Worm (Caenorhabditis elegans): Measurements from ENCODE around the gene asg-2.
A peak's percentile ranks its signal among the peaks of the same experiment; 100 is the strongest.

Gene asg-2

DNA sequence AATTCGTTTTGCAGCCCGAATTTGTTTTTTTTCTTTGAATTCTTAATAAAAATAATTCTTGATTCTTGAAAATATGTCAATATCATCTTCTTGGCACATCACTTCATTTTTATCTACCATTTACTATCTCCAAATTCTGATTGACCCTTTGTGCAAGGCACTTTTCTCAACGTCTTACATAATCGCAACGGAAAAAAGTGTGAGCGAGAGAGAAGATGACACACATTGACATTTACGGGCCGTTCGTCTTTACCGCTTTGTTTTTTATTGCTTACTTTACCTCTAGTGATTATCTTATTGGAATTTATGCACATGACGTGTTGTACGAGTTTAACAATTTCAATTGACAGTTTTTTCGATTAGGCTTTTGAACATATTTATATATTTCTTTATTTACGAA is 7.5 kb downstream of the asg-2 start:
- TF ChIP-seq ceh-39 (tag; optimal IDR thresholded peaks at IDR 0.05) (no peak), sptf-1 (tag; optimal IDR thresholded peaks at IDR 0.05) (no peak), unc-120 (tag; optimal IDR thresholded peaks at IDR 0.05; ENCODE audit: poor library complexity, severe bottlenecking) (no peak), ham-2 (GFP tag; optimal IDR thresholded peaks at IDR 0.05) (no peak), blmp-1 (tag; optimal IDR thresholded peaks at IDR 0.05) (no peak), elt-1 (tag; optimal IDR thresholded peaks at IDR 0.05; ENCODE audit: borderline replicate concordance, insufficient read depth) (no peak), drap-1 (GFP tag; optimal IDR thresholded peaks at IDR 0.05) (no peak), ztf-11 (tag; optimal IDR thresholded peaks at IDR 0.05) (no peak), zip-8 (tag; optimal IDR thresholded peaks at IDR 0.05) (no peak), nhr-12 (tag; optimal IDR thresholded peaks at IDR 0.05) (no peak), mab-5 (tag; optimal IDR thresholded peaks at IDR 0.05) (no peak), elt-3 (tag; optimal IDR thresholded peaks at IDR 0.05) (no peak), lin-32 (GFP tag; optimal IDR thresholded peaks at IDR 0.05) (no peak), unc-62 (GFP tag; optimal IDR thresholded peaks at IDR 0.05) (no peak), nhr-237 (tag; optimal IDR thresholded peaks at IDR 0.05) (no peak), bed-3 (GFP tag; optimal IDR thresholded peaks at IDR 0.05) (no peak), sem-2 (GFP tag; optimal IDR thresholded peaks at IDR 0.05) (no peak), hlh-1 (tag; optimal IDR thresholded peaks at IDR 0.05) (no peak)

DNA sequence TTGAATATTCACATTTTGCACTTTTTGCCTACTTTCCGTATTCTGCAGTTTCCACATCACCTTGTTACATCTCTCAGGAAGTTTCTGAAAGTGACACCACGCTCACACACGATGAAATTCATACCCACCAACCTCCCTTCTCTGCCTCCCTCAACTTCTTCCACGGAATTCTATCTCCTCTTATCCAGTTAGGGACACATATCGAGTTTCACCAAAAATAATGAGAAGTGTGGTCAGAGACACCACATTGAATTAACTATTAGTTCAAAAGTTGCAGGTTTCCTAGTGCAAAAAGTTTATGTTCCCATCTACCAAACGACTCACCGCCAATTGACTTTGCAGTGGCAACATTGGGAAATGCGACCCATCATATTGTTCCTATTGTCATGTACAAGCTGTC is 9.4 kb downstream of the asg-2 start:
- TF ChIP-seq ces-1 (GFP tag; optimal IDR thresholded peaks at IDR 0.05) (peak; percentile 38), tbx-8 (GFP tag; optimal IDR thresholded peaks at IDR 0.05) (no peak), ceh-43 (GFP tag; optimal IDR thresholded peaks at IDR 0.05) (no peak)

DNA sequence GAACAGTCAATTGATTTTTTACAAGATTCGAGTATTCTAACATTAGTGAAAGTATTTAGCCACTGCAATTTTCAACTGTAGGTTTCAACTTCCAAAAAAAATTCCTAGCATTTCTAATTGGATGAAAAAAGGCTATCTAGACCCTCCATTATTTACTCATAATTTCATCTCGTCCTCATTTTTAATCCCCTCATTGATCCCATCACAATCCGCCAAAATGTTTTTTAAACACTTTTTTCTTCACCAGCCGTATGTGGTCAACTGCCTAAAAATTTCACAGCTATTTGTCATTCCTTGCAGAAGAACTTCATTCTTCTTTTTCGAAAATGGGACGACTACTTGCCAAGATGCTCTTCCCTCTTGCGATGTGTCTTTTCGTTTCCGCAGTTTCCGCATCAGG is 12.3 kb downstream of the asg-2 start, which contains the start of gene rig-3:
TSS of gene rig-3 (plus strand) at position 301 of the 400 bp plus-strand sequence.
- no peak for TF ChIP-seq drap-1 (GFP tag; optimal IDR thresholded peaks at IDR 0.05)
- no peak for TF ChIP-seq zip-8 (tag; optimal IDR thresholded peaks at IDR 0.05)
- no peak for TF ChIP-seq nhr-76 (tag; optimal IDR thresholded peaks at IDR 0.05)
- TF ChIP-seq unc-39 (tag; optimal IDR thresholded peaks at IDR 0.05): no peak
- TF ChIP-seq lsy-2 (tag; optimal IDR thresholded peaks at IDR 0.05): no peak
- TF ChIP-seq flh-1 (GFP tag; optimal IDR thresholded peaks at IDR 0.05): no peak
- no peak for TF ChIP-seq blmp-1 (tag; optimal IDR thresholded peaks at IDR 0.05)
- no peak for TF ChIP-seq hlh-1 (tag; optimal IDR thresholded peaks at IDR 0.05)

DNA sequence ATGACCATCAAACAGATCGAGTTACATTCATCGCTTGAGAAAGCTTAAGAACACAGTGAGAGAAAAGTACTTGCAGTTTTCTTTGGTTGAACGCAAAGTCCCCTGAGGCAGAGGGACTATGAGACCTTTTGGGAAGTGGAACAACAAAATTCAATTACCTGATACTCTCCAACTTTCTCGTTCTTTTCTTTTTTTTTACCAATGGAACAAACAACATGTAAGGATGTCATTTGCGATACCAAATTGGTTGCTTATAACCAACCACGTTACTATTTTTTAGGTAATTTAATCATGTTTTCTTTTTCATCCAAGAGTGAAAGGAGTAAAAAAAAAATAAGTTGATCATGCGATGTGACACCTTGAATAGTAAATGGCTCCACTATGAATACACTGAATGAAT is 15.7 kb downstream of the asg-2 start:
- TF ChIP-seq drap-1 (GFP tag; optimal IDR thresholded peaks at IDR 0.05) (no peak), ces-1 (GFP tag; optimal IDR thresholded peaks at IDR 0.05) (peak; percentile 67)

DNA sequence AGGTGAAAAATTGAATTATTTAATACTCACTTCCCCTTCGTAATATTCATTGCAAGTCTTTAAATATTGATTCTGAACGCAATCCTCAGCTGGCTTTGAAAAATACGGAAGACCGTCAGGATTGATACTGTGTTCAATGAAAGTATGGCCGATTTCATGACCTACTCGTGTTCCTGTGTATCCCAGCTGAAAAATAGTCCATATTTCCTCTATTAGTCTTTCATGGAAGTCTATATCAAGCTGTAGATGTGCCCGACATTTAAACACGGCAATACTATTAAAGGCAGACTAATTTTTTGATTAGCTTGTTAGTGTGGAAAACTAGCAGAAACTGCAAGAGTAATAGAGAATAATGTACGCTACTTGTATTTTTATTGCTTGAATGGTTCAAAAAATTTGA is 20.5 kb downstream of the asg-2 start:
- TF ChIP-seq ces-1 (GFP tag; optimal IDR thresholded peaks at IDR 0.05): no peak
- no peak for TF ChIP-seq ztf-11 (tag; optimal IDR thresholded peaks at IDR 0.05)
- no peak for TF ChIP-seq ceh-43 (GFP tag; optimal IDR thresholded peaks at IDR 0.05)
- no peak for TF ChIP-seq nhr-28 (tag; optimal IDR thresholded peaks at IDR 0.05)
- TF ChIP-seq cnd-1 (tag; optimal IDR thresholded peaks at IDR 0.05): no peak
- no peak for TF ChIP-seq lsy-2 (tag; optimal IDR thresholded peaks at IDR 0.05)
- TF ChIP-seq nhr-12 (tag; optimal IDR thresholded peaks at IDR 0.05): no peak
- TF ChIP-seq elt-1 (tag; optimal IDR thresholded peaks at IDR 0.05; ENCODE audit: borderline replicate concordance, insufficient read depth): no peak
- TF ChIP-seq lin-32 (GFP tag; optimal IDR thresholded peaks at IDR 0.05): no peak

DNA sequence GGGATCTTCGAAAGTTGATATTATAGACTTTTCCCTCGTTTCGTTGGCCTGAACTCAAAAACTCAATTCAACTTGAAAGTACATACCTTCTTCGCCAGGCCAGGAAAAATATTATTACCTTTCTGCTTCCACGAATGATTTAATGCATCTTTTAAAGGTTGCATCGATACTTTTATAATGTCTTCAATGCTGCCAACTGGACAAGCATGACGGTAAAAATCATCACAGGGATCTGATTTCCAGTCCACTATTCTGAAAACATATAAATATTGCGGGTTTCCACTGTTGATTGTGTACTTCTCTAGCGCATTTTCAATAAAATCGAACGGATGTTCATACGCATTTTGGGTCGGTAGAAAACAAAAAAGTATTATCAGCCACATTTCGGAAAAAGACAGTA is 22.0 kb downstream of the asg-2 start, which contains the start of gene nep-4:
TSS of gene nep-4 (minus strand) at position 393 of the 400 bp plus-strand sequence.
- no peak for TF ChIP-seq mls-2 (tag; optimal IDR thresholded peaks at IDR 0.05)
- TF ChIP-seq ceh-83 (GFP tag; optimal IDR thresholded peaks at IDR 0.05): no peak
- TF ChIP-seq nhr-76 (tag; optimal IDR thresholded peaks at IDR 0.05): no peak
- no peak for TF ChIP-seq blmp-1 (tag; optimal IDR thresholded peaks at IDR 0.05)

DNA sequence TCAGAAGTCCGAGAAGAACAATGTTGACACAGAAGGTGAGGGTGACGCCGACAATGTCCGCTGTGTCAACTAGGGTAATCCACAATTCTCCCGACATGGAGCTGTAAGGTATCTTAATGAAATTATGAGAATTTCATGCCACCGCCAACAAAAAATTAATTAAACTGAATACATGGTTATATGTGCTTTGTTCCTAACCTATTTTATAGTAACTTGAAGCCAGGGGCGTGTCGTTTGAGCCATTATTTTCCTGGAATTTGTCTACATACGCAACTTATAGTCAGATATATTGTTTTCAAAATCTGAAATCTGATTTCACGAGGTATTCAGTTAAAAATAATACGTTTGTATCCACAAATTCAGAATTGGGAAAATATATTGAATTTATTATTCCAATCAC is 24.8 kb downstream of the asg-2 start, which contains the start of gene odr-10:
TSS of gene odr-10 (minus strand) at position 101 of the 400 bp plus-strand sequence.
- no peak for TF ChIP-seq lin-13 (tag; optimal IDR thresholded peaks at IDR 0.05)
- no peak for TF ChIP-seq elt-1 (tag; optimal IDR thresholded peaks at IDR 0.05; ENCODE audit: borderline replicate concordance, insufficient read depth)
- no peak for TF ChIP-seq mab-5 (tag; optimal IDR thresholded peaks at IDR 0.05)
- TF ChIP-seq ceh-83 (GFP tag; optimal IDR thresholded peaks at IDR 0.05): no peak
- TF ChIP-seq tbx-8 (GFP tag; optimal IDR thresholded peaks at IDR 0.05): no peak
- no peak for TF ChIP-seq drap-1 (GFP tag; optimal IDR thresholded peaks at IDR 0.05)
